Worm (Caenorhabditis elegans) whole organism, L4 larva: ENCODE results near the gene faxc-1.

Experiments
- lin-1 ChIP-seq: fragments of 200-800 bp; sonication (Bioruptor generic); IDR thresholded peaks from 2 replicates; pipeline ENCODE4 v1.3.6; 2022; ENCODE audit warnings: missing genetic modification reagents, missing genetic modification characterization, missing compliant biosample characterization
- lin-13 ChIP-seq: fragments of 150-350 bp; optimal IDR thresholded peaks from 2 replicates; lab custom pipeline; 2014; ENCODE audit warnings: missing biosample characterization, missing genetic modification reagents, missing genetic modification characterization
- mep-1 ChIP-seq: fragments of 150-350 bp; sonication (generic microtip); optimal IDR thresholded peaks from 3 replicates; lab custom pipeline; 2014; ENCODE audit warnings: missing biosample characterization, missing genetic modification characterization
- nhr-11 ChIP-seq: fragments of 150-350 bp; optimal IDR thresholded peaks from 2 replicates; lab custom pipeline; 2014; ENCODE audit warnings: missing biosample characterization, missing genetic modification characterization

The faxc-1 gene

DNA sequence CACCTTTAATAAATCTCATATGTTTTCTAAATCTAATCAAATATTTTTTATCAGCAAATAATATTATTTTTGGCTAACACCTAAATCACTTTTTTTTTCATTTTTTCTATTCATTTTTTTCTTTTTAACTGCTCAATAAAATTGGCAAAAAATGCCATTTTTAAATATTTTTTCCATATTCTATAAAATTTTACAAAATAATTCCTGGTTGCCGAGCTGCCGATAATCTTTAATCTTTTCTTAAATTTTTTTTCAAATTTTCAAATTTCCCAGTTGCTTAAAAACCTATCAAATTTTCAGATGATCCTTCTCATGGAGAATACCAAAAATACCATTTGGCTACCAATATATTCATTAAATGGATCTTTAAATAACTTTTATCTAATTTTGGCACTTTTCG, 47.6 kb downstream of the faxc-1 start, which contains the start of gene sre-51:
Gene sre-51 (plus strand): TSS at position 301 of the 400 bp plus-strand sequence.
- TF ChIP-seq lin-1 = no peak
- TF ChIP-seq lin-13 (GFP tag; lab: Kevin White, UChicago) = no peak
- TF ChIP-seq nhr-11 = no peak
- no peak for TF ChIP-seq mep-1
